Fruit fly (Drosophila melanogaster): ENCODE measurements around the gene Sse.

DNA sequence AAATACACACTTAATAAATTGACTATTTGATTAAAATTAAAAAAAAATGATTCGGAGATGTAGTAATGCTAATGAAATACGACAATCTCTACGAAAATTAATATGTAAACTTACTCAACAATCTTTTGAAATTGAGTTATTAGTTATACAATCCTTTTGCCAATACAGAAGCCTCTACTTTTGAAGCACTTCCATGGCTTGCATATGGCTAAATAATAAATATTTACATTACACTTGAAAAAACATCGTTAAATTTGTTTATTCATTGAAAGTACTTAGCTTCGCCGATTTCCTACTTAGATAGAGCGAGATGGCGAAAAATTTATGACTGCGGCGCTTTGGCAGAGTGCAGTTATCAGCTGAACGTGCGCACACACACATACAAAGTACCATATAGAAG, 21.4 kb downstream of the Sse start:
- no peak for TF ChIP-seq Dif (GFP tag; optimal IDR thresholded peaks at IDR 0.05; ENCODE audit: partially characterized antibody)
- TF ChIP-seq OdsH (GFP tag; optimal IDR thresholded peaks at IDR 0.05), result no peak
- no peak for TF ChIP-seq lola (GFP tag; optimal IDR thresholded peaks at IDR 0.05)
- TF ChIP-seq CG9705 (GFP tag; optimal IDR thresholded peaks at IDR 0.05), result no peak
- no peak for TF ChIP-seq HLH106 (tag; optimal IDR thresholded peaks at IDR 0.05)
- TF ChIP-seq Hr78 (GFP tag; optimal IDR thresholded peaks at IDR 0.05), result no peak
